Fruit fly (Drosophila melanogaster) whole organism, embryonic: Measurements from ENCODE around the gene sra.
A peak's percentile ranks its signal among the peaks of the same experiment; 100 is the strongest.

Source experiments
- Atf6 ChIP-seq: fragments of 200-800 bp; sonication (Bioruptor generic); IDR thresholded peaks from 2 replicates; pipeline ENCODE4 v1.3.6; 2022; ENCODE audit warnings: missing biosample characterization, missing genetic modification characterization
- CG10366 ChIP-seq: fragments of 200-800 bp; sonication (Bioruptor generic); IDR thresholded peaks from 2 replicates; pipeline ENCODE4 v1.3.6; 2022; ENCODE audit warnings: missing biosample characterization, missing genetic modification characterization
- CG11398 ChIP-seq: fragments of 200-800 bp; sonication (Bioruptor generic); optimal IDR thresholded peaks from 2 replicates; lab custom pipeline; 2016; ENCODE audit warnings: missing biosample characterization, missing genetic modification characterization
- CG11504 ChIP-seq: fragments of 200-800 bp; sonication (Bioruptor generic); optimal IDR thresholded peaks from 3 replicates; lab custom pipeline; 2019; ENCODE audit warnings: missing biosample characterization, mild to moderate bottlenecking, missing genetic modification characterization, moderate library complexity
- CG11696 ChIP-seq: fragments of 200-800 bp; sonication (Bioruptor generic); IDR thresholded peaks from 2 replicates; pipeline ENCODE4 v1.3.6; 2022; ENCODE audit warnings: missing biosample characterization, missing genetic modification characterization
- CG14441 ChIP-seq: fragments of 200-800 bp; sonication (Bioruptor generic); IDR thresholded peaks from 2 replicates; pipeline ENCODE4 v1.3.6; 2022; ENCODE audit warnings: missing biosample characterization, missing genetic modification characterization
- CG1602 ChIP-seq: fragments of 200-800 bp; sonication (Bioruptor generic); optimal IDR thresholded peaks from 3 replicates; lab custom pipeline; 2016; ENCODE audit warnings: missing biosample characterization, missing genetic modification characterization
- CG18476 ChIP-seq: fragments of 200-800 bp; sonication (Bioruptor generic); optimal IDR thresholded peaks from 2 replicates; lab custom pipeline; 2016; ENCODE audit warnings: missing biosample characterization, mild to moderate bottlenecking, missing genetic modification characterization
- CG3065 ChIP-seq: fragments of 200-800 bp; sonication (Bioruptor generic); optimal IDR thresholded peaks from 2 replicates; lab custom pipeline; 2016; ENCODE audit warnings: missing biosample characterization, missing genetic modification characterization
- CG31365 ChIP-seq: fragments of 200-800 bp; sonication (Bioruptor generic); optimal IDR thresholded peaks from 2 replicates; lab custom pipeline; 2018; ENCODE audit warnings: missing biosample characterization, mild to moderate bottlenecking, missing genetic modification characterization
- CG33213 ChIP-seq: fragments of 200-800 bp; sonication (Bioruptor generic); optimal IDR thresholded peaks from 3 replicates; lab custom pipeline; 2016; ENCODE audit warnings: missing biosample characterization, missing genetic modification characterization
- CG3995 ChIP-seq: fragments of 200-800 bp; sonication (Bioruptor generic); optimal IDR thresholded peaks from 3 replicates; lab custom pipeline; 2016; ENCODE audit warnings: missing biosample characterization, missing genetic modification characterization
- CG42726 ChIP-seq: fragments of 200-800 bp; sonication (Bioruptor generic); IDR thresholded peaks from 2 replicates; pipeline ENCODE4 v1.3.6; 2022; ENCODE audit warnings: missing biosample characterization, missing genetic modification characterization; ENCODE audit not compliant: partially characterized antibody
- CG4707 ChIP-seq: fragments of 200-800 bp; sonication (Bioruptor generic); optimal IDR thresholded peaks from 2 replicates; lab custom pipeline; 2018; ENCODE audit warnings: missing biosample characterization, mild to moderate bottlenecking, missing genetic modification characterization, moderate library complexity
- CG5953 ChIP-seq: fragments of 200-800 bp; sonication (Bioruptor generic); IDR thresholded peaks from 2 replicates; pipeline ENCODE4 v1.3.6; 2022; ENCODE audit warnings: missing biosample characterization, missing genetic modification characterization
- CG6689 ChIP-seq: fragments of 200-800 bp; sonication (Bioruptor generic); IDR thresholded peaks from 2 replicates; pipeline ENCODE4 v1.3.6; 2022; ENCODE audit warnings: missing biosample characterization, missing genetic modification characterization
- CG6765 ChIP-seq: fragments of 200-800 bp; sonication (Bioruptor generic); optimal IDR thresholded peaks from 3 replicates; lab custom pipeline; 2017; ENCODE audit warnings: missing biosample characterization, mild to moderate bottlenecking, missing genetic modification characterization
- CG9437 ChIP-seq: fragments of 200-800 bp; sonication (Bioruptor generic); optimal IDR thresholded peaks from 2 replicates; lab custom pipeline; 2018; ENCODE audit warnings: missing biosample characterization, mild to moderate bottlenecking, missing genetic modification characterization
- CG9817 ChIP-seq: fragments of 200-800 bp; sonication (Bioruptor generic); optimal IDR thresholded peaks from 2 replicates; lab custom pipeline; 2018; ENCODE audit warnings: missing biosample characterization, mild to moderate bottlenecking, missing genetic modification characterization, moderate library complexity
- CTCF ChIP-seq: fragments of 200-800 bp; sonication (Bioruptor generic); optimal IDR thresholded peaks from 2 replicates; lab custom pipeline; 2017; ENCODE audit warnings: missing biosample characterization, mild to moderate bottlenecking, missing genetic modification characterization, moderate library complexity
- Dip3 ChIP-seq: fragments of 200-800 bp; sonication (Bioruptor generic); optimal IDR thresholded peaks from 3 replicates; lab custom pipeline; 2016; ENCODE audit warnings: missing biosample characterization, missing genetic modification characterization
- Mrtf ChIP-seq: fragments of 200-800 bp; sonication (Bioruptor generic); IDR thresholded peaks from 3 replicates; pipeline ENCODE4 v1.3.6; 2022; ENCODE audit warnings: missing biosample characterization, missing genetic modification characterization
- Poxn ChIP-seq: fragments of 200-800 bp; sonication (Bioruptor generic); IDR thresholded peaks from 2 replicates; pipeline ENCODE4 v1.3.6; 2022; ENCODE audit warnings: missing biosample characterization, missing genetic modification characterization
- Ssrp ChIP-seq: fragments of 200-800 bp; sonication (Bioruptor generic); optimal IDR thresholded peaks from 2 replicates; lab custom pipeline; 2018; ENCODE audit warnings: missing biosample characterization, mild to moderate bottlenecking, missing genetic modification characterization, moderate library complexity
- Xrp1 ChIP-seq: fragments of 200-800 bp; sonication (Bioruptor generic); IDR thresholded peaks from 2 replicates; pipeline ENCODE4 v1.3.6; 2022; ENCODE audit warnings: missing biosample characterization, missing genetic modification characterization
- ab ChIP-seq: fragments of 200-800 bp; sonication (Bioruptor generic); optimal IDR thresholded peaks from 2 replicates; lab custom pipeline; 2016; ENCODE audit warnings: missing biosample characterization, missing genetic modification characterization
- ara ChIP-seq: fragments of 200-800 bp; sonication (Bioruptor generic); IDR thresholded peaks from 2 replicates; pipeline ENCODE4 v1.3.6; 2022; ENCODE audit warnings: missing biosample characterization, missing genetic modification characterization
- ato ChIP-seq: fragments of 200-800 bp; sonication (Bioruptor generic); IDR thresholded peaks from 2 replicates; pipeline ENCODE4 v1.3.6; 2022; ENCODE audit warnings: missing biosample characterization, missing genetic modification characterization; ENCODE audit not compliant: partially characterized antibody
- br ChIP-seq: fragments of >200 bp; optimal IDR thresholded peaks from 2 replicates; lab custom pipeline; 2017
- caup ChIP-seq: fragments of 200-800 bp; sonication (Bioruptor generic); optimal IDR thresholded peaks from 3 replicates; lab custom pipeline; 2017; ENCODE audit warnings: missing biosample characterization, mild to moderate bottlenecking, missing genetic modification characterization, moderate library complexity; ENCODE audit not compliant: severe bottlenecking
- chinmo ChIP-seq: fragments of 200-800 bp; sonication (Bioruptor generic); IDR thresholded peaks from 4 replicates; pipeline ENCODE4 v1.3.6; 2022; ENCODE audit warnings: missing biosample characterization, missing genetic modification characterization; ENCODE audit not compliant: partially characterized antibody
- disco-r ChIP-seq: fragments of 200-800 bp; sonication (Bioruptor generic); optimal IDR thresholded peaks from 2 replicates; lab custom pipeline; 2016; ENCODE audit warnings: missing biosample characterization, missing genetic modification characterization
- dmrt99B ChIP-seq: fragments of 200-800 bp; sonication (Bioruptor generic); optimal IDR thresholded peaks from 2 replicates; lab custom pipeline; 2018; ENCODE audit warnings: missing biosample characterization, mild to moderate bottlenecking, missing genetic modification characterization, moderate library complexity
- dpn ChIP-seq, 2 experiments: fragments of 200-800 bp; sonication (Bioruptor generic); optimal IDR thresholded peaks; 3 replicates each; lab custom pipeline; 2016; ENCODE audit warnings: missing biosample characterization in 2 of 2, missing genetic modification characterization in 2 of 2
- gcm ChIP-seq: fragments of 200-800 bp; sonication (Bioruptor generic); optimal IDR thresholded peaks from 2 replicates; lab custom pipeline; 2019; ENCODE audit warnings: missing biosample characterization, mild to moderate bottlenecking, missing genetic modification characterization, moderate library complexity
- gsb ChIP-seq: fragments of 200-800 bp; sonication (Bioruptor generic); IDR thresholded peaks from 2 replicates; pipeline ENCODE4 v1.3.6; 2022; ENCODE audit warnings: missing biosample characterization, missing genetic modification characterization
- ham ChIP-seq: fragments of 200-800 bp; sonication (Bioruptor generic); IDR thresholded peaks from 2 replicates; pipeline ENCODE4 v1.3.6; 2022; ENCODE audit warnings: missing biosample characterization, missing genetic modification characterization
- ind ChIP-seq: fragments of 200-800 bp; sonication (Bioruptor generic); optimal IDR thresholded peaks from 3 replicates; lab custom pipeline; 2016; ENCODE audit warnings: missing biosample characterization, missing genetic modification characterization
- jumu ChIP-seq: fragments of 200-800 bp; sonication (Bioruptor generic); optimal IDR thresholded peaks from 3 replicates; lab custom pipeline; 2016; ENCODE audit warnings: missing biosample characterization, missing genetic modification characterization
- klu ChIP-seq: fragments of 200-800 bp; sonication (Bioruptor generic); IDR thresholded peaks from 2 replicates; pipeline ENCODE4 v1.3.6; 2022; ENCODE audit warnings: missing biosample characterization, missing genetic modification characterization
- lab ChIP-seq: fragments of 200-800 bp; sonication (Bioruptor generic); optimal IDR thresholded peaks from 3 replicates; lab custom pipeline; 2017; ENCODE audit warnings: missing biosample characterization, missing genetic modification characterization, mild to moderate bottlenecking, moderate library complexity, missing genetic modification reagents
- nerfin-1 ChIP-seq: fragments of 200-800 bp; sonication (Bioruptor generic); optimal IDR thresholded peaks from 3 replicates; lab custom pipeline; 2019; ENCODE audit warnings: missing biosample characterization, mild to moderate bottlenecking, missing genetic modification characterization, moderate library complexity
- row ChIP-seq: fragments of 200-800 bp; sonication (Bioruptor generic); IDR thresholded peaks from 3 replicates; pipeline ENCODE4 v1.3.6; 2022; ENCODE audit warnings: missing biosample characterization, missing genetic modification characterization
- salm ChIP-seq: fragments of 200-800 bp; sonication (Bioruptor generic); optimal IDR thresholded peaks from 2 replicates; lab custom pipeline; 2018; ENCODE audit warnings: missing biosample characterization, mild to moderate bottlenecking, missing genetic modification characterization
- sima ChIP-seq: fragments of 200-800 bp; sonication (Bioruptor generic); optimal IDR thresholded peaks from 2 replicates; lab custom pipeline; 2016; ENCODE audit warnings: missing biosample characterization, missing genetic modification characterization
- sisA ChIP-seq: fragments of 200-800 bp; sonication (Bioruptor generic); IDR thresholded peaks from 2 replicates; pipeline ENCODE4 v1.3.6; 2022; ENCODE audit warnings: missing biosample characterization, missing genetic modification characterization
- unpg ChIP-seq: fragments of 200-800 bp; sonication (Bioruptor generic); optimal IDR thresholded peaks from 3 replicates; lab custom pipeline; 2018; ENCODE audit warnings: missing biosample characterization, mild to moderate bottlenecking, missing genetic modification characterization, moderate library complexity
- wor ChIP-seq: fragments of 200-800 bp; sonication (Bioruptor generic); IDR thresholded peaks from 2 replicates; pipeline ENCODE4 v1.3.6; 2022; ENCODE audit warnings: missing biosample characterization, missing genetic modification characterization
- zen ChIP-seq: fragments of 200-800 bp; sonication (Bioruptor generic); optimal IDR thresholded peaks from 3 replicates; lab custom pipeline; 2018; ENCODE audit warnings: missing biosample characterization, mild to moderate bottlenecking, missing genetic modification characterization, moderate library complexity
- zen2 ChIP-seq: fragments of 200-800 bp; sonication (Bioruptor generic); IDR thresholded peaks from 3 replicates; pipeline ENCODE4 v1.3.6; 2022; ENCODE audit warnings: missing biosample characterization, missing genetic modification characterization; ENCODE audit not compliant: partially characterized antibody

The sra gene

dm6 chr3R:16212859-16213708 lies 26.3 kb downstream of the sra start (continued):
- no peak for TF ChIP-seq nerfin-1 (tag; lab: Kevin White, UChicago)
- no peak for TF ChIP-seq gsb (GFP tag; lab: Robert Waterston, UW)
- TF ChIP-seq ato (GFP tag; lab: Robert Waterston, UW): 0 out of 2 replicates have a peak, but pooled peaks have one; percentile 11
- TF ChIP-seq CG33213 (GFP tag; lab: Kevin White, UChicago): no peak
- peak; percentile 41 for TF ChIP-seq CG10366 (GFP tag; lab: Robert Waterston, UW)
- TF ChIP-seq salm (tag; lab: Kevin White, UChicago): no peak
- peak; percentile 26 for TF ChIP-seq CG9817 (tag; lab: Kevin White, UChicago)
- no peak for TF ChIP-seq zen2 (GFP tag; lab: Robert Waterston, UW)
- TF ChIP-seq Dip3 (GFP tag; lab: Kevin White, UChicago): no peak
- peak; percentile 72 for TF ChIP-seq dmrt99B
- TF ChIP-seq Poxn (GFP tag; lab: Robert Waterston, UW): no peak
- TF ChIP-seq CG11504 (tag; lab: Kevin White, UChicago): peak; percentile 81
- TF ChIP-seq Atf6 (GFP tag; lab: Robert Waterston, UW): no peak
- TF ChIP-seq wor (GFP tag; lab: Robert Waterston, UW): peak; percentile 41; the same call in 1 of the 2 replicates
- TF ChIP-seq CG31365 (tag; lab: Kevin White, UChicago): no peak
- no peak for TF ChIP-seq CG3995 (GFP tag; lab: Kevin White, UChicago)
- TF ChIP-seq Mrtf (GFP tag; lab: Robert Waterston, UW): 0 out of 3 replicates have a peak, but pooled peaks have one; percentile 6
- peak in 1 of 2 experiments; percentile 12 for TF ChIP-seq dpn (GFP tag; optimal IDR thresholded peaks at IDR 0.05; lab: Kevin White, UChicago)
- no peak for TF ChIP-seq CTCF (GFP tag; lab: Kevin White, UChicago)
- TF ChIP-seq CG5953: no peak
- TF ChIP-seq sisA (GFP tag; lab: Robert Waterston, UW): no peak
- no peak for TF ChIP-seq ara (GFP tag; lab: Robert Waterston, UW)
- TF ChIP-seq ab (GFP tag; lab: Kevin White, UChicago): no peak
- peak; percentile 39 for TF ChIP-seq gcm (GFP tag; lab: Kevin White, UChicago)
- TF ChIP-seq CG1602 (GFP tag; lab: Kevin White, UChicago): no peak
- no peak for TF ChIP-seq klu (GFP tag; lab: Robert Waterston, UW)
- TF ChIP-seq CG14441 (GFP tag; lab: Robert Waterston, UW): no peak
- peak; percentile 75; the same call in 1 of the 4 replicates for TF ChIP-seq chinmo (GFP tag; lab: Robert Waterston, UW)
- peak; percentile 13 for TF ChIP-seq ind (GFP tag; lab: Kevin White, UChicago)
- TF ChIP-seq CG42726 (GFP tag; lab: Robert Waterston, UW): no peak
- no peak for TF ChIP-seq sima (GFP tag; lab: Kevin White, UChicago)
- TF ChIP-seq Xrp1 (GFP tag; lab: Robert Waterston, UW): peak; percentile 36; the same call in 1 of the 2 replicates
- no peak for TF ChIP-seq zen (tag; lab: Kevin White, UChicago)
- no peak for TF ChIP-seq CG11696 (GFP tag; lab: Robert Waterston, UW)
- no peak for TF ChIP-seq CG11398 (GFP tag; lab: Kevin White, UChicago)
- peak; percentile 37 for TF ChIP-seq CG6765 (GFP tag; lab: Kevin White, UChicago)
- TF ChIP-seq ham (GFP tag; lab: Robert Waterston, UW): 0 out of 2 replicates have a peak, but pooled peaks have one; percentile 15
- TF ChIP-seq CG6689 (GFP tag; lab: Robert Waterston, UW): peak; percentile 20; the same call in 1 of the 2 replicates
- no peak for TF ChIP-seq br
- no peak for TF ChIP-seq CG4707
- peak; percentile 50 for TF ChIP-seq CG18476 (GFP tag; lab: Kevin White, UChicago)
- no peak for TF ChIP-seq jumu (GFP tag; lab: Kevin White, UChicago)
- TF ChIP-seq disco-r: no peak
- TF ChIP-seq unpg (GFP tag; lab: Kevin White, UChicago): peak; percentile 32
- TF ChIP-seq caup (GFP tag; lab: Kevin White, UChicago): peak; percentile 46
- TF ChIP-seq lab (GFP tag; lab: Kevin White, UChicago): peak; percentile 75
- peak; percentile 31 for TF ChIP-seq CG9437
- no peak for TF ChIP-seq CG3065 (GFP tag; lab: Kevin White, UChicago)
- TF ChIP-seq Ssrp (tag; lab: Kevin White, UChicago): peak; percentile 14
- peak; percentile 49 for TF ChIP-seq row (GFP tag; lab: Robert Waterston, UW)
